Worm (Caenorhabditis elegans): ENCODE measurements around the gene K02D3.1.
A peak's percentile ranks its signal among the peaks of the same experiment; 100 is the strongest.

Gene K02D3.1

ce11 chrX:13714710-13715109 lies 8.0 kb downstream of the K02D3.1 start (continued):
- no peak for TF ChIP-seq mxl-3 (GFP tag; optimal IDR thresholded peaks at IDR 0.05)
- no peak for TF ChIP-seq ZK337.2 (GFP tag; IDR thresholded peaks at IDR 0.05)
- TF ChIP-seq nhr-237 (tag; optimal IDR thresholded peaks at IDR 0.05), result no peak
- TF ChIP-seq nhr-77 (tag; optimal IDR thresholded peaks at IDR 0.05), result no peak
- peak; percentile 44; the same call in 1 of the 2 replicates for TF ChIP-seq lin-1 (GFP tag; IDR thresholded peaks at IDR 0.05)
- TF ChIP-seq Y48G9A.11 (GFP tag; IDR thresholded peaks at IDR 0.05), result no peak
- TF ChIP-seq pqm-1 (tag; optimal IDR thresholded peaks at IDR 0.05), result no peak
- no peak for TF ChIP-seq dpl-1 (GFP tag; optimal IDR thresholded peaks at IDR 0.05)
- no peak for TF ChIP-seq hmg-1.1 (GFP tag; IDR thresholded peaks at IDR 0.05)
- no peak for TF ChIP-seq F49E8.2 (tag; optimal IDR thresholded peaks at IDR 0.05; ENCODE audit: borderline replicate concordance)
- no peak for TF ChIP-seq nhr-102 (tag; optimal IDR thresholded peaks at IDR 0.05)
- TF ChIP-seq unc-62 (GFP tag; optimal IDR thresholded peaks at IDR 0.05 in 1 of 2), result no peak
- no peak for TF ChIP-seq unc-62 (tag; optimal IDR thresholded peaks at IDR 0.05)
- no peak for TF ChIP-seq ceh-62 (tag; optimal IDR thresholded peaks at IDR 0.05)
- TF ChIP-seq R02D3.7 (tag; optimal IDR thresholded peaks at IDR 0.05), result no peak
- no peak for TF ChIP-seq lin-29 (GFP tag; IDR thresholded peaks at IDR 0.05)
- TF ChIP-seq ceh-82 (tag; optimal IDR thresholded peaks at IDR 0.05), result no peak
- TF ChIP-seq egl-43 (GFP tag; IDR thresholded peaks at IDR 0.05), result no peak; the same call in 1 of the 2 replicates
- TF ChIP-seq ceh-32 (tag; optimal IDR thresholded peaks at IDR 0.05; ENCODE audit: poor library complexity), result no peak
- TF ChIP-seq lim-7 (GFP tag; IDR thresholded peaks at IDR 0.05), result peak; percentile 71
- no peak; the same call in 1 of the 2 replicates for TF ChIP-seq madf-9 (GFP tag; conservative IDR thresholded peaks at IDR 0.05)
- no peak for TF ChIP-seq aha-1 (tag)
- no peak for TF ChIP-seq D1046.2 (GFP tag; IDR thresholded peaks at IDR 0.05)
- no peak for TF ChIP-seq tag-97 (GFP tag; IDR thresholded peaks at IDR 0.05)
- TF ChIP-seq ZK546.5 (tag; optimal IDR thresholded peaks at IDR 0.05), result no peak
- no peak for TF ChIP-seq saeg-2 (GFP tag; IDR thresholded peaks at IDR 0.05)
- TF ChIP-seq aly-2 (tag; optimal IDR thresholded peaks at IDR 0.05), result no peak
- TF ChIP-seq F44E2.7 (GFP tag; IDR thresholded peaks at IDR 0.05), result no peak
- TF ChIP-seq nhr-6 (tag; optimal IDR thresholded peaks at IDR 0.05), result no peak
- no peak for TF ChIP-seq fkh-10 (GFP tag; optimal IDR thresholded peaks at IDR 0.05)
- TF ChIP-seq F26F4.8 (GFP tag; conservative IDR thresholded peaks at IDR 0.05), result peak; percentile 77; the same call in 1 of the 2 replicates
- no peak for TF ChIP-seq jun-1 (tag; optimal IDR thresholded peaks at IDR 0.05)
- no peak; the same call in 1 of the 2 replicates for TF ChIP-seq arid-1 (GFP tag; conservative IDR thresholded peaks at IDR 0.05)
- no peak for TF ChIP-seq nhr-11 (tag; optimal IDR thresholded peaks at IDR 0.05)
- TF ChIP-seq unc-39 (tag; optimal IDR thresholded peaks at IDR 0.05), result no peak
- 0 out of 2 replicates have a peak, but pooled peaks have one; percentile 15 for TF ChIP-seq Y75B8A.6 (GFP tag; IDR thresholded peaks at IDR 0.05)
- peak; percentile 75; the same call in 1 of the 2 replicates for TF ChIP-seq pha-4 (GFP tag; IDR thresholded peaks at IDR 0.05)
- TF ChIP-seq pha-4 (tag; optimal IDR thresholded peaks at IDR 0.05), result no peak
- TF ChIP-seq php-3 (GFP tag; IDR thresholded peaks at IDR 0.05), result no peak
- no peak for TF ChIP-seq set-16 (GFP tag; IDR thresholded peaks at IDR 0.05)
- TF ChIP-seq sdz-12 (GFP tag; optimal IDR thresholded peaks at IDR 0.05), result no peak
- no peak for TF ChIP-seq lsy-2 (tag; optimal IDR thresholded peaks at IDR 0.05)
- TF ChIP-seq lir-3 (tag; optimal IDR thresholded peaks at IDR 0.05), result peak; percentile 20
- TF ChIP-seq ceh-20 (GFP tag; IDR thresholded peaks at IDR 0.05), result no peak
- no peak for TF ChIP-seq T20F7.1 (GFP tag; optimal IDR thresholded peaks at IDR 0.05)
- TF ChIP-seq attf-4 (tag; optimal IDR thresholded peaks at IDR 0.05), result no peak
- no peak for TF ChIP-seq rbr-2 (tag; optimal IDR thresholded peaks at IDR 0.05)
- peak; percentile 70 for TF ChIP-seq dmd-9 (GFP tag; IDR thresholded peaks at IDR 0.05)
- no peak for TF ChIP-seq snpc-4 (tag; optimal IDR thresholded peaks at IDR 0.05)
- no peak for TF ChIP-seq ztf-11 (tag; optimal IDR thresholded peaks at IDR 0.05)
- TF ChIP-seq zfp-2 (tag; optimal IDR thresholded peaks at IDR 0.05), result no peak
- no peak for TF ChIP-seq cey-2 (tag; optimal IDR thresholded peaks at IDR 0.05; ENCODE audit: borderline replicate concordance, insufficient read depth)
- TF ChIP-seq madf-5 (GFP tag; IDR thresholded peaks at IDR 0.05), result 0 out of 4 replicates have a peak, but pooled peaks have one; percentile 34 to 43

Data from whole organism, L4 larva.